Worm (Caenorhabditis elegans): ENCODE measurements around the gene msp-152.
"Not testable (repeated sequence)": the region's sequence is repeated elsewhere in the genome, so short reads cannot be mapped to it uniquely, and the experiment has no call there.

The msp-152 gene

DNA sequence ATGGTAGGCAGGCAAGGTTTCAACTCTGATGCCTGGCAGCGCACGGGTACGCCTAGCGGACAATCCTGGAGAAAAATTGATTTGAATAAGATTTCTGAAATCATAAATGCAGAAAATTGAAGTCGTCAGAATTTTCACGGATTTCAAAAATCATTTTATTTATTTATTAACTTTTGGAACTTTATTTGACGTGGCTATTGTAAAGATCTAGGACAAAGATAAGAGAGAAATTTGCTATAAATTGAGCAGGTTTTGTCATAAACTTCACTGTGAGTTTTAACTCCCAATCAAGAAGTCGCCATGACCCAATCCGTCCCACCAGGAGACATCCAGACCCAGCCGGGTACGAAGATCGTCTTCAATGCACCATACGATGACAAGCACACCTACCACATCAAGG lies at the start of gene msp-152:
TSS of gene msp-152 (plus strand) at position 301 of the 400 bp plus-strand sequence.
- TF ChIP-seq nhr-25, ceh-82, ceh-16 (tag; optimal IDR thresholded peaks at IDR 0.05): not testable (repeated sequence)

DNA sequence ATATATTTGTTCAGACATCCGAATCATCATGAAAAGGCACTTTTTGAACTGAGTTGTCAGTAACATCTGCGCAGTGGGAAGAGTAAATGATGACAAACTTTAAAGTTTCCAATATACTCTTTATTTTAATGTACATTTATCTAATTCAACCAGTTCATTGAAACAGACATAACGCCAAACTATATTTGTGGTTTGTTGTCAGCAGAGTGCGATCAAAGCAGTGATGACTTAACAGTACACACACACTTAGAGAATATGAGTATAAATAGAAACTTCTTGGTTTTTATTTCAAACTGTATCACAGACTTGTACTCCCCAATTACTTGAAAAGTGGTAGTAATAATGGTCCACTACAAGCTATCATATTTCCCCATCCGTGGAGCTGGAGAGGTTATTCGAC lies 49.4 kb upstream of the msp-152 start, which contains the start of gene gst-8:
TSS of gene gst-8 (plus strand) at position 301 of the 400 bp plus-strand sequence.
- TF ChIP-seq egl-27 (tag; optimal IDR thresholded peaks at IDR 0.05) (no peak), elt-2 (tag; optimal IDR thresholded peaks at IDR 0.05) (peak; percentile 24), nhr-77 (tag; optimal IDR thresholded peaks at IDR 0.05) (no peak)

DNA sequence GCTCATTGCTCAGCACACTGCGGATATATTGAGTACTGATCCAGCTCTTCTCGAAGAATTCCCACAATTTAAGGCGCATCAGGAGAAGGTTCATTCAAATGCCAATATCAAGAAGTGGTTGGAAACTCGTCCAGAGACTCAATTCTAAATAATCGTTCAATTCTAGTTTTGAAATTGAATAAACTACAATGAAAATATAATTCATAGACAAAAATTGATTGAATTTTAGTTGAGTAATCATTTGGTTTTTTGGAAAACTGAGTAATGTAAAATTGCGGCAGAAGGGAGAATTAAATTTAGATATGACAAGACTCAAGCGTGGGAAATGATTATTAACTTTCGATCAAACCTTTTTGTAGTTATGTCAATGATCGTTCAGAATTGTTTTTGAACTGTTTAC lies 48.4 kb upstream of the msp-152 start:
- no peak for TF ChIP-seq elt-2 (tag; optimal IDR thresholded peaks at IDR 0.05)
- no peak for TF ChIP-seq nhr-25 (tag; optimal IDR thresholded peaks at IDR 0.05)
- TF ChIP-seq fkh-2 (tag; optimal IDR thresholded peaks at IDR 0.05), result no peak
- no peak for TF ChIP-seq nhr-12 (tag; optimal IDR thresholded peaks at IDR 0.05)
- no peak for TF ChIP-seq elt-3 (tag; optimal IDR thresholded peaks at IDR 0.05)
- no peak for TF ChIP-seq unc-39 (tag; optimal IDR thresholded peaks at IDR 0.05)
- TF ChIP-seq mdl-1 (tag; optimal IDR thresholded peaks at IDR 0.05), result no peak
- TF ChIP-seq nhr-23 (tag; optimal IDR thresholded peaks at IDR 0.05), result no peak
- TF ChIP-seq snpc-4 (tag; optimal IDR thresholded peaks at IDR 0.05), result no peak
- no peak for TF ChIP-seq daf-12 (tag; optimal IDR thresholded peaks at IDR 0.05)
- TF ChIP-seq unc-62 (GFP tag; optimal IDR thresholded peaks at IDR 0.05), result no peak
- TF ChIP-seq nhr-76 (tag; optimal IDR thresholded peaks at IDR 0.05), result no peak

DNA sequence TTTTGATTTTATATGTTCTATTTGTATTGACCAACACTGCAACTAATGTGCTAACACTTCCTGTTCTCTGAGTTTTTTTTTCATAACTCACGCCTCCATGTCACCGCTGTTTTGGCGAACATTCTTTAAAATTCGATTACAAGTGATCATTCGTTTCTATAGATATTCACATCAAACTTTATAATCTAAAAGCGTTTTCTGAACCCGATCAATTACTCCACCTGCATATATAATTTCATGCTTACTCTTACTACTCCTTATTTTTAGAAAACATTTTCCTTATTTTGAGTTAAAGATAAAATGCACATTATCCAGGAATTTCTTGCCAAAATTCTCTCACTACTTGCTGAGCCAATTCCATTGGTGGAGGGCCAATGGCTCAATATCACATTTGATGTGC lies 46.9 kb upstream of the msp-152 start, which contains the start of gene R05F9.7:
TSS of gene R05F9.7 (plus strand) at position 301 of the 400 bp plus-strand sequence.
- TF ChIP-seq ama-1 (optimal IDR thresholded peaks at IDR 0.05), result no peak
- TF ChIP-seq egl-27 (tag; optimal IDR thresholded peaks at IDR 0.05), result no peak
- no peak for TF ChIP-seq elt-2 (tag; optimal IDR thresholded peaks at IDR 0.05)
- no peak for TF ChIP-seq ceh-16 (tag; optimal IDR thresholded peaks at IDR 0.05)
- no peak for TF ChIP-seq elt-3 (tag; optimal IDR thresholded peaks at IDR 0.05)

DNA sequence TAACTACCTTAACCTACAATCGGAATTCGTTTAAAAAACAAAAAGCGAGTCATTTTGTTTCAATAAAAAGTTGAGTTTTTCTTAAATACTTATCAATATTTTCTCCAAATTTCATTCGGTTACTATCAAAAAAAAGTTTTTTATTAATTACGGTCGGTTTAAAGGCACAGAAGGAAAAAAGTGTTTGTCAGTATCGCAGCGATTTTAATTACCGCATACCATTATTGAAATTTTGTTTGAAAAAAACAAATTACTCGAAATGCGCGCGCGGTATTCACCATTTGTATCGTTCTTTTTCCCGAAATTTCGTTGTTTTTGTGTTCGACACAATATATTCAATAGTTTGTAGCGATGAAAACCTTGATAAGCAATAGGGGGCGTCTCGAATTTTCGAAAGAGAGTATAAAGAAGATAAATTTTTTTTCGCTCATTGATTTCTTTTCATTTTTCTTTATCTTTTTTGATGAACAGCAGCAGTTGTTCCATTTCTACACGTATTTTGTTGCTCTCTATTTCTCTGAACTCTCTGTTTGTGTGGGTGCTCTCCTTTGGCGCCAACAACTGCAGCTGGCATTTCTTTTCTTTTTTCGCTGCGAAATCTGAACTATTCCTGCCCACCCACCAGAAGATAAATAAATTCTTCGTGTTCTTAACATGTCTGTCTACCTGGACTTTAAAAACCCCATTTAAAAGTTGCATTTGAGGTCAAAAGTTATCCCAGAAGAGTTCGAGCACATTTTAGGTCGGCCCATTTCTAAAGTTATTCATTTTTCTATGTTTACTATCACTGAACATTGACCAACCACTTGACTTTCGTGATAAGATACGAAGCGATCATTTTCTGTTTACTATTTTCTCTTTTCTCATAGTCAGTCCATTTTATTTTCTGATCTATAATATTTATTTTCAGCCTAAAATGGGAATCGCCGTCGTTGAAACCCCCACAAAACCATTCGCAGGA lies 44.0 kb upstream of the msp-152 start, which contains the start of gene pgm-1:
TSS of gene pgm-1 (plus strand) at position 911 of the 961 bp plus-strand sequence.
- TF ChIP-seq elt-2 (tag; optimal IDR thresholded peaks at IDR 0.05) (peak; percentile 84), lin-39 (tag; optimal IDR thresholded peaks at IDR 0.05) (peak; percentile 2), ama-1 (optimal IDR thresholded peaks at IDR 0.05) (peak; percentile 16), fos-1 (tag; optimal IDR thresholded peaks at IDR 0.05) (no peak), nhr-77 (tag; optimal IDR thresholded peaks at IDR 0.05) (no peak), ceh-28 (tag; optimal IDR thresholded peaks at IDR 0.05) (peak; percentile 36), nhr-237 (tag; optimal IDR thresholded peaks at IDR 0.05) (no peak), tbx-2 (tag; optimal IDR thresholded peaks at IDR 0.05) (no peak), unc-39 (tag; optimal IDR thresholded peaks at IDR 0.05) (no peak), pha-4 (tag; optimal IDR thresholded peaks at IDR 0.05) (peak; percentile 80), nfya-1 (tag; optimal IDR thresholded peaks at IDR 0.05; ENCODE audit: insufficient read depth) (peak; percentile 36), nhr-28 (tag; optimal IDR thresholded peaks at IDR 0.05) (no peak)

DNA sequence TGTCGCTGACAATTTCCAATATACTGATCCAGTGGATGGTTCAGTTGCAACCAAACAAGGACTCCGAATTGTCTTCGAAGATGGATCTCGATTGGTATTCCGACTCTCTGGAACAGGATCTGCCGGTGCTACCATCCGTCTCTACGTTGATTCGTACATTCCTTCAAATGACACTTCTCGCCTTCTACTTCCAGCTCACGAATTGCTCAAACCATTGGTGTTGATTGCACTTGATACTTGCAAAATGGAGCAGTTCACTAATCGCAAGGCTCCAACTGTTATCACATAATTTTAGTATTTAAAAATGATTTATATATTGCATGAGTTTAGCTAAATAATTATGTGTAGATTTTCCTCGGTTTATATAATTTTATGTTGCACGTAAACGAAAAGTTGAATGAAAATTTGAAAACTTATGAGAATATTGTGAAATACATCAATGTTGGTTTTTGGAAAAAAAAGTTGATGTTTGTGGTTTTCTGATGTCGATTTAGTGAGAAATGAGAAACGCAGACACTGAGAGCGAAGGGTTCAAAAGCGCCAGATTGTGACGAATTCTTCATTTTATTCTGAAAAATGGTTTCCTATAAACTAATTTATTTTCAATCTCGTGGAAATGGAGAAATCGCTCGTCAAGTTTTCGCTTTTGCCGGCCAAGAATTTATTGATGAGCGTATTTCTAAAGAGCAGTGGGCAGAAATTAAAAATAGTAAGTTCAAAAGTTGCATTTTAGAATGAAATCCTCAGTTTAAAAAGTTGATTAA lies 41.6 kb upstream of the msp-152 start, which contains the start of gene gst-9:
TSS of gene gst-9 (plus strand) at position 574 of the 764 bp plus-strand sequence.
- TF ChIP-seq nhr-12 (tag; optimal IDR thresholded peaks at IDR 0.05) (no peak), nhr-23 (tag; optimal IDR thresholded peaks at IDR 0.05) (no peak), nhr-43 (tag; optimal IDR thresholded peaks at IDR 0.05; ENCODE audit: poor library complexity, severe bottlenecking) (peak; percentile 79), nhr-25 (tag; optimal IDR thresholded peaks at IDR 0.05) (peak; percentile 50), unc-39 (tag; optimal IDR thresholded peaks at IDR 0.05) (no peak), ztf-4 (tag; optimal IDR thresholded peaks at IDR 0.05) (no peak), aly-2 (tag; optimal IDR thresholded peaks at IDR 0.05) (no peak), tbx-2 (tag; optimal IDR thresholded peaks at IDR 0.05) (peak; percentile 25), fkh-2 (tag; optimal IDR thresholded peaks at IDR 0.05) (no peak), egl-27 (tag; optimal IDR thresholded peaks at IDR 0.05) (no peak), pha-4 (tag; optimal IDR thresholded peaks at IDR 0.05) (peak; percentile 39), elt-2 (tag; optimal IDR thresholded peaks at IDR 0.05) (peak; percentile 67), ama-1 (optimal IDR thresholded peaks at IDR 0.05) (peak; percentile 89), nfya-1 (tag; optimal IDR thresholded peaks at IDR 0.05; ENCODE audit: insufficient read depth) (peak; percentile 34), ceh-28 (tag; optimal IDR thresholded peaks at IDR 0.05) (no peak)

All from whole organism, L3 larva.